Worm (Caenorhabditis elegans): ENCODE results near the gene F47F2.3.
A peak's percentile ranks its signal among the peaks of the same experiment; 100 is the strongest.

The F47F2.3 gene

ce11 chrX:3938950-3939349, 43.5 kb upstream of the F47F2.3 start, which contains the start of gene T19D2.3:
TSS of gene T19D2.3 (plus strand) at chrX:3939250.
- no peak for TF ChIP-seq ceh-82 (tag; optimal IDR thresholded peaks at IDR 0.05)
- no peak for TF ChIP-seq alr-1 (tag; optimal IDR thresholded peaks at IDR 0.05)
- no peak for TF ChIP-seq nhr-10 (tag; optimal IDR thresholded peaks at IDR 0.05)
- no peak for TF ChIP-seq snpc-4 (tag; optimal IDR thresholded peaks at IDR 0.05)
- no peak for TF ChIP-seq nhr-11 (tag; optimal IDR thresholded peaks at IDR 0.05)
- TF ChIP-seq lsy-2 (tag; optimal IDR thresholded peaks at IDR 0.05), result no peak
- no peak for TF ChIP-seq nhr-23 (tag; optimal IDR thresholded peaks at IDR 0.05)
- TF ChIP-seq mdl-1 (tag; optimal IDR thresholded peaks at IDR 0.05), result no peak
- no peak for TF ChIP-seq ztf-4 (tag; optimal IDR thresholded peaks at IDR 0.05)
- TF ChIP-seq fos-1 (tag; optimal IDR thresholded peaks at IDR 0.05), result no peak
- no peak for TF ChIP-seq mab-5 (tag; optimal IDR thresholded peaks at IDR 0.05)
- TF ChIP-seq zag-1 (tag; optimal IDR thresholded peaks at IDR 0.05), result no peak
- no peak for TF ChIP-seq sem-4 (tag; optimal IDR thresholded peaks at IDR 0.05)
- no peak for TF ChIP-seq nhr-21 (tag; optimal IDR thresholded peaks at IDR 0.05)
- TF ChIP-seq mbf-1 (tag; optimal IDR thresholded peaks at IDR 0.05), result no peak
- TF ChIP-seq aly-2 (tag; optimal IDR thresholded peaks at IDR 0.05), result no peak
- TF ChIP-seq lin-13 (GFP tag; optimal IDR thresholded peaks at IDR 0.05), result no peak
- TF ChIP-seq dmd-4 (tag; optimal IDR thresholded peaks at IDR 0.05), result no peak
- no peak for TF ChIP-seq ama-1 (optimal IDR thresholded peaks at IDR 0.05)

DNA sequence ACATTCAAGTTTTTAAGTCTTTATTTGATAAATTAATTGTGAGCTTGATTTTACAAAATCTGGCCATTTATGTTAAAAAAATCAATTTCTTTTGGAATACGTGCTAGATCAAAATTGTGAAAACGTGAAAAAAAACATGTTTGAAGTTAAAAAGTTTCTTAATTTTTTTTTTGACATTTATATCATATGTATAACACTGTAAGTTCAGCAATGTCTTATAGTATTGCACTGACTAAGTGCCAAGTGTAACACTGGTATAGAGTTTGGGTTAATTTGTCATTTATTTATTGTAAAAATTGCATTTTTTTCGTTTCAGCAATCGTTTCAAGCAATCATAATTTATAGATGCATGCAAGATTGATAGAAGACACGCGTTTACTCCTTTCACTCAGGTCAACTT, 42.4 kb upstream of the F47F2.3 start:
- no peak for TF ChIP-seq crh-2 (tag; optimal IDR thresholded peaks at IDR 0.05)
- no peak for TF ChIP-seq sma-3 (GFP tag; optimal IDR thresholded peaks at IDR 0.05)
- no peak for TF ChIP-seq unc-39 (tag; optimal IDR thresholded peaks at IDR 0.05)
- no peak for TF ChIP-seq snpc-4 (tag; optimal IDR thresholded peaks at IDR 0.05)
- no peak for TF ChIP-seq nhr-25 (tag; optimal IDR thresholded peaks at IDR 0.05)
- no peak for TF ChIP-seq nhr-129 (tag; optimal IDR thresholded peaks at IDR 0.05)
- TF ChIP-seq gmeb-1 (tag; optimal IDR thresholded peaks at IDR 0.05), result no peak

ce11 chrX:3937483-3937882, 42.0 kb upstream of the F47F2.3 start:
- no peak for TF ChIP-seq ztf-11 (tag; optimal IDR thresholded peaks at IDR 0.05)
- TF ChIP-seq lin-11 (tag; optimal IDR thresholded peaks at IDR 0.05), result no peak
- TF ChIP-seq ceh-16 (tag; optimal IDR thresholded peaks at IDR 0.05), result no peak
- TF ChIP-seq crh-2 (tag; optimal IDR thresholded peaks at IDR 0.05), result no peak
- TF ChIP-seq fos-1 (tag; optimal IDR thresholded peaks at IDR 0.05), result no peak
- no peak for TF ChIP-seq ZK546.5 (tag; optimal IDR thresholded peaks at IDR 0.05)
- TF ChIP-seq Y55F3AM.14 (GFP tag; optimal IDR thresholded peaks at IDR 0.05), result no peak
- TF ChIP-seq nhr-25 (tag; optimal IDR thresholded peaks at IDR 0.05), result no peak
- TF ChIP-seq mdl-1 (tag; optimal IDR thresholded peaks at IDR 0.05), result no peak
- no peak for TF ChIP-seq lin-13 (GFP tag; optimal IDR thresholded peaks at IDR 0.05)
- no peak for TF ChIP-seq sma-3 (GFP tag; optimal IDR thresholded peaks at IDR 0.05)
- no peak for TF ChIP-seq nhr-12 (tag; optimal IDR thresholded peaks at IDR 0.05)
- no peak for TF ChIP-seq F13H6.1 (tag; optimal IDR thresholded peaks at IDR 0.05)

ce11 chrX:3932694-3933093, 37.2 kb upstream of the F47F2.3 start:
- peak; percentile 65 for TF ChIP-seq nhr-25 (tag; optimal IDR thresholded peaks at IDR 0.05)
- no peak for TF ChIP-seq lsy-2 (tag; optimal IDR thresholded peaks at IDR 0.05)
- no peak for TF ChIP-seq nhr-11 (tag; optimal IDR thresholded peaks at IDR 0.05)
- peak; percentile 13 for TF ChIP-seq sma-3 (GFP tag; optimal IDR thresholded peaks at IDR 0.05)
- peak; percentile 41 for TF ChIP-seq sma-9 (GFP tag; optimal IDR thresholded peaks at IDR 0.05)
- no peak for TF ChIP-seq sma-9 (tag; optimal IDR thresholded peaks at IDR 0.05)
- peak; percentile 88 for TF ChIP-seq blmp-1 (tag; optimal IDR thresholded peaks at IDR 0.05; ENCODE audit: insufficient read depth)
- peak; percentile 5 for TF ChIP-seq sem-4 (tag; optimal IDR thresholded peaks at IDR 0.05)

- TF ChIP-seq crh-2 (tag; optimal IDR thresholded peaks at IDR 0.05) (no peak), alr-1 (tag; optimal IDR thresholded peaks at IDR 0.05) (no peak), mdl-1 (tag; optimal IDR thresholded peaks at IDR 0.05) (no peak), ztf-1 (GFP tag; conservative IDR thresholded peaks at IDR 0.05) (no peak), nhr-129 (tag; optimal IDR thresholded peaks at IDR 0.05) (no peak), lin-39 (tag; optimal IDR thresholded peaks at IDR 0.05) (no peak), unc-39 (tag; optimal IDR thresholded peaks at IDR 0.05) (no peak), nhr-23 (tag; optimal IDR thresholded peaks at IDR 0.05) (no peak), ztf-4 (tag; optimal IDR thresholded peaks at IDR 0.05) (no peak), nhr-11 (tag; optimal IDR thresholded peaks at IDR 0.05) (no peak), ztf-11 (tag; optimal IDR thresholded peaks at IDR 0.05) (no peak), nhr-77 (tag; optimal IDR thresholded peaks at IDR 0.05) (no peak)
These were observed 35.9 kb upstream of the F47F2.3 start, which contains the start of gene adt-3 for ce11 chrX:3931350-3931749. TSS of gene adt-3 (plus strand) at chrX:3931650.

Measured in whole organism, L2 larva.